Worm (Caenorhabditis elegans) whole organism, L3 larva: ENCODE data around the gene ZK287.9.

Source experiments
- ama-1 ChIP-seq: fragments of 150-350 bp; optimal IDR thresholded peaks from 2 replicates; lab custom pipeline; 2018
- ceh-82 ChIP-seq: fragments of 150-350 bp; optimal IDR thresholded peaks from 2 replicates; lab custom pipeline; 2014; ENCODE audit warnings: missing biosample characterization, missing genetic modification characterization
- elt-2 ChIP-seq: sonication (generic microtip); optimal IDR thresholded peaks from 2 replicates; lab custom pipeline; 2016; ENCODE audit warnings: missing genetic modification reagents, mild to moderate bottlenecking, missing genetic modification characterization, missing compliant biosample characterization
- elt-3 ChIP-seq, 3 experiments: fragments of 150-350 bp in 1 of 3; sonication (generic microtip) in 2 of 3; optimal IDR thresholded peaks; 2 replicates in 2 of 3; 4 replicates in 1 of 3; lab custom pipeline; 2014 to 2017; ENCODE audit warnings: missing biosample characterization in 3 of 3, missing genetic modification characterization in 3 of 3
- fos-1 ChIP-seq: fragments of 150-350 bp; optimal IDR thresholded peaks from 2 replicates; lab custom pipeline; 2014; ENCODE audit warnings: missing biosample characterization, missing genetic modification characterization
- nhr-11 ChIP-seq: fragments of 150-350 bp; optimal IDR thresholded peaks from 2 replicates; lab custom pipeline; 2014; ENCODE audit warnings: missing biosample characterization, missing genetic modification characterization
- nhr-77 ChIP-seq: fragments of 150-350 bp; optimal IDR thresholded peaks from 2 replicates; lab custom pipeline; 2014; ENCODE audit warnings: missing biosample characterization, missing genetic modification characterization
- pha-4 ChIP-seq: fragments of 150-350 bp; optimal IDR thresholded peaks from 2 replicates; lab custom pipeline; 2014; ENCODE audit warnings: missing biosample characterization, missing genetic modification reagents, missing genetic modification characterization
- sea-2 ChIP-seq: fragments of 150-350 bp; sonication (generic microtip); optimal IDR thresholded peaks from 4 replicates; lab custom pipeline; 2014; ENCODE audit warnings: missing biosample characterization, missing genetic modification reagents, missing genetic modification characterization
- snpc-4 ChIP-seq: fragments of 150-350 bp; optimal IDR thresholded peaks from 2 replicates; lab custom pipeline; 2014; ENCODE audit warnings: missing biosample characterization, missing genetic modification characterization
- zag-1 ChIP-seq: fragments of 150-350 bp; optimal IDR thresholded peaks from 2 replicates; lab custom pipeline; 2014; ENCODE audit warnings: missing biosample characterization, missing genetic modification characterization

- TF ChIP-seq elt-3 (tag; optimal IDR thresholded peaks at IDR 0.05; lab: Kevin White, UChicago) (no peak), sea-2 (no peak), ceh-82 (tag; lab: Kevin White, UChicago) (no peak), elt-2 (tag; lab: Kevin White, UChicago) (no peak), nhr-11 (no peak), zag-1 (no peak), nhr-77 (tag; lab: Kevin White, UChicago) (no peak), pha-4 (no peak), fos-1 (no peak), ama-1 (lab: Kevin White, UChicago) (no peak), snpc-4 (tag; lab: Kevin White, UChicago) (no peak)
Observed at ce11 chrV:9633313-9633712, 45.8 kb upstream of the ZK287.9 start, which contains the start of gene col-147.
